Fruit fly (Drosophila melanogaster): ENCODE data around the gene Tie.

DNA sequence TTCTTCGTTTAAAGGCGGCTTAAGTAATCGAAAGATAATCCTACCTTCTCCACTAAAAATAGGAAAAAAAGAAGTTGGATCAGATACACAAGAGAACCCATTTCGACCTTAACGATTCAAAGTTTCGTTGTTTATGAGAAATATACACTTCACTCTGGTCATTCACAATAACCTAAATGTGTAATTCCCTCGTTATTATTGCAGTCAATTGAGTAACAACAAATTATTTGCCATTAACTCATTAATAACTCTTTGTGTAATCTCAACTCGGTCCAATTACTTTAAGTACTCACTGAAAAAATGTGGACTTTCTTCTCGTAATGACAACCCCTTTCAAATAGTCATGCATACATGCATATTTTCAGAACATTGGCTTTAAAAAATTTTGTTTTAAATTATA is 23.2 kb upstream of the Tie start, which contains the start of gene CG33777:
- TF ChIP-seq Hr78 (GFP tag; optimal IDR thresholded peaks at IDR 0.05) (no peak), br (GFP tag; optimal IDR thresholded peaks at IDR 0.05) (no peak), dsf (GFP tag; optimal IDR thresholded peaks at IDR 0.05; ENCODE audit: borderline replicate concordance) (no peak), N (GFP tag; optimal IDR thresholded peaks at IDR 0.05) (no peak), Vsx2 (GFP tag; optimal IDR thresholded peaks at IDR 0.05; ENCODE audit: partially characterized antibody) (no peak), Dfd (GFP tag; optimal IDR thresholded peaks at IDR 0.05) (no peak), sv (GFP tag; optimal IDR thresholded peaks at IDR 0.05) (no peak), h (GFP tag; optimal IDR thresholded peaks at IDR 0.05) (no peak), Abd-B (GFP tag; optimal IDR thresholded peaks at IDR 0.05) (no peak), Jra (GFP tag; optimal IDR thresholded peaks at IDR 0.05) (no peak), psq (GFP tag; optimal IDR thresholded peaks at IDR 0.05) (no peak), HLH106 (tag; optimal IDR thresholded peaks at IDR 0.05) (no peak), CG32264 (GFP tag; optimal IDR thresholded peaks at IDR 0.05) (no peak), GATAd (GFP tag; optimal IDR thresholded peaks at IDR 0.05) (no peak)

All from whole organism, wandering third instar larva.